Fruit fly (Drosophila melanogaster) whole organism, embryonic: ENCODE data around the gene CG2059.

ENCODE experiments used
- Abd-B ChIP-seq: fragments of 200-800 bp; sonication (Bioruptor generic); optimal IDR thresholded peaks from 2 replicates; lab custom pipeline; 2018; ENCODE audit warnings: missing biosample characterization, mild to moderate bottlenecking, missing genetic modification characterization, moderate library complexity
- Asciz ChIP-seq: fragments of 200-800 bp; sonication (Bioruptor generic); optimal IDR thresholded peaks from 2 replicates; lab custom pipeline; 2017; ENCODE audit warnings: missing biosample characterization, mild to moderate bottlenecking, missing genetic modification characterization, missing genetic modification reagents
- CG11398 ChIP-seq: fragments of 200-800 bp; sonication (Bioruptor generic); optimal IDR thresholded peaks from 2 replicates; lab custom pipeline; 2016; ENCODE audit warnings: missing biosample characterization, missing genetic modification characterization
- CG11696 ChIP-seq: fragments of 200-800 bp; sonication (Bioruptor generic); IDR thresholded peaks from 2 replicates; pipeline ENCODE4 v1.3.6; 2022; ENCODE audit warnings: missing biosample characterization, missing genetic modification characterization
- CG12071 ChIP-seq: fragments of 200-800 bp; sonication (Bioruptor generic); optimal IDR thresholded peaks from 3 replicates; lab custom pipeline; 2018; ENCODE audit warnings: missing biosample characterization, mild to moderate bottlenecking, missing genetic modification characterization
- CG12104 ChIP-seq: fragments of 200-800 bp; sonication (Bioruptor generic); optimal IDR thresholded peaks from 3 replicates; lab custom pipeline; 2016; ENCODE audit warnings: missing biosample characterization, missing genetic modification characterization
- CG12659 ChIP-seq: fragments of 200-800 bp; sonication (Bioruptor generic); optimal IDR thresholded peaks from 3 replicates; lab custom pipeline; 2017; ENCODE audit warnings: mild to moderate bottlenecking, missing biosample characterization, missing genetic modification reagents, missing genetic modification characterization
- CG12769 ChIP-seq: fragments of 200-800 bp; sonication (Bioruptor generic); optimal IDR thresholded peaks from 2 replicates; lab custom pipeline; 2019; ENCODE audit warnings: missing biosample characterization, mild to moderate bottlenecking, missing genetic modification characterization, moderate library complexity
- CG13287 ChIP-seq: fragments of 200-800 bp; sonication (Bioruptor generic); IDR thresholded peaks from 2 replicates; pipeline ENCODE4 v1.3.6; 2022; ENCODE audit warnings: missing biosample characterization, missing genetic modification characterization; ENCODE audit not compliant: partially characterized antibody
- CG13775 ChIP-seq: fragments of 200-800 bp; sonication (Bioruptor generic); optimal IDR thresholded peaks from 3 replicates; lab custom pipeline; 2017; ENCODE audit warnings: missing biosample characterization, mild to moderate bottlenecking, missing genetic modification characterization
- CG14441 ChIP-seq: fragments of 200-800 bp; sonication (Bioruptor generic); IDR thresholded peaks from 2 replicates; pipeline ENCODE4 v1.3.6; 2022; ENCODE audit warnings: missing biosample characterization, missing genetic modification characterization
- CG15073 ChIP-seq: fragments of 200-800 bp; sonication (Bioruptor generic); optimal IDR thresholded peaks from 2 replicates; lab custom pipeline; 2016; ENCODE audit warnings: missing biosample characterization, missing genetic modification characterization
- CG1602 ChIP-seq: fragments of 200-800 bp; sonication (Bioruptor generic); optimal IDR thresholded peaks from 3 replicates; lab custom pipeline; 2016; ENCODE audit warnings: missing biosample characterization, missing genetic modification characterization
- CG16813 ChIP-seq: fragments of 200-800 bp; sonication (Bioruptor generic); IDR thresholded peaks from 3 replicates; pipeline ENCODE4 v1.3.6; 2022; ENCODE audit warnings: missing biosample characterization, missing genetic modification characterization; ENCODE audit not compliant: partially characterized antibody
- CG18262 ChIP-seq: fragments of 200-800 bp; optimal IDR thresholded peaks from 3 replicates; lab custom pipeline; 2019; ENCODE audit warnings: missing biosample characterization, mild to moderate bottlenecking, missing genetic modification characterization, moderate library complexity
- CG32772 ChIP-seq: fragments of 200-800 bp; sonication (Bioruptor generic); IDR thresholded peaks from 2 replicates; pipeline ENCODE4 v1.3.6; 2022; ENCODE audit warnings: missing biosample characterization, missing genetic modification characterization
- CG34422 ChIP-seq: fragments of 200-800 bp; sonication (Bioruptor generic); IDR thresholded peaks from 3 replicates; pipeline ENCODE4 v1.3.6; 2022; ENCODE audit warnings: missing biosample characterization, missing genetic modification characterization
- CG3838 ChIP-seq: fragments of 200-800 bp; sonication (Bioruptor generic); optimal IDR thresholded peaks from 3 replicates; lab custom pipeline; 2016; ENCODE audit warnings: missing biosample characterization, missing genetic modification characterization
- CG3847 ChIP-seq: fragments of 200-800 bp; sonication (Bioruptor generic); IDR thresholded peaks from 2 replicates; pipeline ENCODE4 v1.3.6; 2022; ENCODE audit warnings: missing biosample characterization, missing genetic modification characterization
- CG5180 ChIP-seq: fragments of 200-800 bp; sonication (Bioruptor generic); optimal IDR thresholded peaks from 3 replicates; lab custom pipeline; 2017; ENCODE audit warnings: missing biosample characterization, missing genetic modification characterization, mild to moderate bottlenecking, moderate library complexity, missing genetic modification reagents
- CG6254 ChIP-seq: fragments of 200-800 bp; sonication (Bioruptor generic); optimal IDR thresholded peaks from 3 replicates; lab custom pipeline; 2017; ENCODE audit warnings: mild to moderate bottlenecking, missing biosample characterization, missing genetic modification reagents, missing genetic modification characterization
- CG6272 ChIP-seq: fragments of 200-800 bp; sonication (Bioruptor generic); IDR thresholded peaks from 2 replicates; pipeline ENCODE4 v1.3.6; 2022; ENCODE audit warnings: missing biosample characterization, missing genetic modification characterization
- CG7372 ChIP-seq: fragments of 200-800 bp; sonication (Bioruptor generic); IDR thresholded peaks from 2 replicates; pipeline ENCODE4 v1.3.6; 2022; ENCODE audit warnings: missing biosample characterization, missing genetic modification characterization
- CG7839 ChIP-seq: fragments of 200-800 bp; sonication (Bioruptor generic); optimal IDR thresholded peaks from 3 replicates; lab custom pipeline; 2018; ENCODE audit warnings: missing biosample characterization, mild to moderate bottlenecking, missing genetic modification characterization, moderate library complexity
- CG9797 ChIP-seq: fragments of 200-800 bp; sonication (Bioruptor generic); optimal IDR thresholded peaks from 3 replicates; lab custom pipeline; 2018; ENCODE audit warnings: missing biosample characterization, mild to moderate bottlenecking, missing genetic modification characterization
- Doc3 ChIP-seq: fragments of 200-800 bp; sonication (Bioruptor generic); IDR thresholded peaks from 3 replicates; pipeline ENCODE4 v1.3.6; 2022; ENCODE audit warnings: missing biosample characterization, missing genetic modification characterization; ENCODE audit not compliant: partially characterized antibody
- Lim3 ChIP-seq: fragments of 200-800 bp; sonication (Bioruptor generic); IDR thresholded peaks from 2 replicates; pipeline ENCODE4 v1.3.6; 2022; ENCODE audit warnings: missing biosample characterization, missing genetic modification characterization
- Myb ChIP-seq: fragments of 200-800 bp; sonication (Bioruptor generic); optimal IDR thresholded peaks from 2 replicates; lab custom pipeline; 2016; ENCODE audit warnings: missing biosample characterization, missing genetic modification characterization
- NC2β ChIP-seq: fragments of 200-800 bp; sonication (Bioruptor generic); optimal IDR thresholded peaks from 2 replicates; lab custom pipeline; 2016; ENCODE audit warnings: missing biosample characterization, missing genetic modification characterization
- NK7.1 ChIP-seq: fragments of 200-800 bp; sonication (Bioruptor generic); optimal IDR thresholded peaks from 3 replicates; lab custom pipeline; 2016; ENCODE audit warnings: missing biosample characterization, missing genetic modification characterization
- Optix ChIP-seq: fragments of 200-800 bp; sonication (Bioruptor generic); IDR thresholded peaks from 3 replicates; pipeline ENCODE4 v1.3.6; 2022; ENCODE audit warnings: missing biosample characterization, missing genetic modification characterization
- Spps ChIP-seq: fragments of 200-800 bp; sonication (Bioruptor generic); optimal IDR thresholded peaks from 2 replicates; lab custom pipeline; 2018; ENCODE audit warnings: missing biosample characterization, mild to moderate bottlenecking, missing genetic modification characterization
- Sry-β ChIP-seq: fragments of 200-800 bp; sonication (Bioruptor generic); optimal IDR thresholded peaks from 2 replicates; lab custom pipeline; 2018; ENCODE audit warnings: missing biosample characterization, mild to moderate bottlenecking, missing genetic modification characterization, moderate library complexity
- bab2 ChIP-seq: fragments of 200-800 bp; sonication (Bioruptor generic); optimal IDR thresholded peaks from 2 replicates; lab custom pipeline; 2016; ENCODE audit warnings: missing biosample characterization, missing genetic modification characterization
- bcd ChIP-seq: fragments of 200-800 bp; sonication (Bioruptor generic); optimal IDR thresholded peaks from 2 replicates; lab custom pipeline; 2017; ENCODE audit warnings: missing biosample characterization, mild to moderate bottlenecking, missing genetic modification characterization
- bowl ChIP-seq: fragments of 200-800 bp; sonication (Bioruptor generic); IDR thresholded peaks from 2 replicates; pipeline ENCODE4 v1.3.6; 2022; ENCODE audit warnings: missing biosample characterization, missing genetic modification characterization
- disco-r ChIP-seq: fragments of 200-800 bp; sonication (Bioruptor generic); optimal IDR thresholded peaks from 2 replicates; lab custom pipeline; 2016; ENCODE audit warnings: missing biosample characterization, missing genetic modification characterization
- dmrt11E ChIP-seq: fragments of 200-800 bp; sonication (Bioruptor generic); optimal IDR thresholded peaks from 3 replicates; lab custom pipeline; 2018; ENCODE audit warnings: missing biosample characterization, mild to moderate bottlenecking, missing genetic modification characterization, moderate library complexity
- fru ChIP-seq: fragments of >200 bp; optimal IDR thresholded peaks from 2 replicates; lab custom pipeline; 2017
- gcm2 ChIP-seq: fragments of 200-800 bp; sonication (Bioruptor generic); optimal IDR thresholded peaks from 2 replicates; lab custom pipeline; 2016; ENCODE audit warnings: missing biosample characterization, missing genetic modification characterization
- gem ChIP-seq: fragments of 200-800 bp; sonication (Bioruptor generic); optimal IDR thresholded peaks from 2 replicates; lab custom pipeline; 2019; ENCODE audit warnings: missing biosample characterization, mild to moderate bottlenecking, missing genetic modification characterization, moderate library complexity
- inv ChIP-seq: fragments of 200-800 bp; sonication (Bioruptor generic); IDR thresholded peaks from 2 replicates; pipeline ENCODE4 v1.3.6; 2022; ENCODE audit warnings: missing biosample characterization, missing genetic modification characterization; ENCODE audit not compliant: partially characterized antibody
- lola ChIP-seq, 3 experiments: fragments of >200 bp in 2 of 3; fragments of 200-800 bp in 1 of 3; sonication (Bioruptor generic) in 1 of 3; optimal IDR thresholded peaks; 2 replicates each; lab custom pipeline; 2017 to 2019; ENCODE audit warnings: missing biosample characterization in 3 of 3, missing genetic modification characterization in 3 of 3, mild to moderate bottlenecking in 1 of 3, moderate library complexity in 1 of 3
- luna ChIP-seq: fragments of 200-800 bp; sonication (Bioruptor generic); optimal IDR thresholded peaks from 2 replicates; lab custom pipeline; 2016; ENCODE audit warnings: missing biosample characterization, missing genetic modification characterization
- onecut ChIP-seq: fragments of 200-800 bp; sonication (Bioruptor generic); IDR thresholded peaks from 2 replicates; pipeline ENCODE4 v1.3.6; 2022; ENCODE audit warnings: missing biosample characterization, missing genetic modification characterization
- pnt ChIP-seq: fragments of 200-800 bp; sonication (Bioruptor generic); optimal IDR thresholded peaks from 3 replicates; lab custom pipeline; 2016; ENCODE audit warnings: missing biosample characterization, missing genetic modification characterization
- row ChIP-seq: fragments of 200-800 bp; sonication (Bioruptor generic); IDR thresholded peaks from 3 replicates; pipeline ENCODE4 v1.3.6; 2022; ENCODE audit warnings: missing biosample characterization, missing genetic modification characterization
- sd ChIP-seq: fragments of 200-800 bp; sonication (Bioruptor generic); optimal IDR thresholded peaks from 3 replicates; lab custom pipeline; 2018; ENCODE audit warnings: missing biosample characterization, mild to moderate bottlenecking, missing genetic modification characterization, moderate library complexity
- sob ChIP-seq: fragments of 200-800 bp; sonication (Bioruptor generic); IDR thresholded peaks from 2 replicates; pipeline ENCODE4 v1.3.6; 2022; ENCODE audit warnings: missing biosample characterization, missing genetic modification characterization
- tx ChIP-seq: fragments of 200-800 bp; sonication (Bioruptor generic); optimal IDR thresholded peaks from 2 replicates; lab custom pipeline; 2016; ENCODE audit warnings: missing biosample characterization, missing genetic modification characterization
- usp ChIP-seq: fragments of >200 bp; optimal IDR thresholded peaks from 2 replicates; lab custom pipeline; 2017; ENCODE audit warnings: missing biosample characterization, missing genetic modification characterization
- zen2 ChIP-seq: fragments of 200-800 bp; sonication (Bioruptor generic); IDR thresholded peaks from 3 replicates; pipeline ENCODE4 v1.3.6; 2022; ENCODE audit warnings: missing biosample characterization, missing genetic modification characterization; ENCODE audit not compliant: partially characterized antibody

CG2059 gene

DNA sequence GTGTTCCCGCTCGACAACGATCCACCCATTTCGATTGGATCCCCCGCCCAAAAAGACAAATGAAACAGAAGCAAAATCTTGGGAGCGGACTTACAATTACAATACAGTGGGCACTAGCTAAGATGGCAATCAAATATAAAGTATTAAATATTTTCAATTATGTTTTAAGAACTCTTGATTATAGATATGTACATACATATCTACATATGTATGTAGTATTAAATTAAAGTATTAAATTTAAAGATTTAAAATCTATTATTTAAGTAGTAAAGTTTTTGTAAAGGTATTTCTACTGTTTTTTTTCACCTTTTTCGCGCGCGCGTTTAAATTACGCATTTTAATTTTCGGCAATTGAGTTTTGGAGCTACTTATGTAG is 48.6 kb downstream of the CG2059 start (continued):
- TF ChIP-seq CG9797 (GFP tag; lab: Kevin White, UChicago) = no peak
- peak; percentile 31; the same call in 1 of the 2 replicates for TF ChIP-seq CG7372 (GFP tag; lab: Robert Waterston, UW)
- peak; percentile 87 for TF ChIP-seq CG7839 (tag; lab: Kevin White, UChicago)
- peak; percentile 66; the same call in 1 of the 2 replicates for TF ChIP-seq CG32772 (GFP tag; lab: Robert Waterston, UW)
- TF ChIP-seq pnt (GFP tag; lab: Kevin White, UChicago) = no peak
- TF ChIP-seq Lim3 (GFP tag; lab: Robert Waterston, UW) = no peak
- TF ChIP-seq Sry-β (GFP tag; lab: Kevin White, UChicago) = no peak
- peak; percentile 29; the same call in 1 of the 2 replicates for TF ChIP-seq bowl (GFP tag; lab: Robert Waterston, UW)
- TF ChIP-seq CG13775 (GFP tag; lab: Kevin White, UChicago) = peak; percentile 58
- TF ChIP-seq CG15073 = no peak
- TF ChIP-seq Myb (GFP tag; lab: Kevin White, UChicago) = no peak
- TF ChIP-seq dmrt11E (tag; lab: Kevin White, UChicago) = peak; percentile 87
- TF ChIP-seq tx (GFP tag; lab: Kevin White, UChicago) = no peak
- no peak for TF ChIP-seq NC2β (GFP tag; lab: Kevin White, UChicago)
- TF ChIP-seq CG3838 (GFP tag; lab: Kevin White, UChicago) = no peak
- no peak for TF ChIP-seq CG16813 (GFP tag; lab: Robert Waterston, UW)
- peak; percentile 72 for TF ChIP-seq CG12659 (GFP tag; lab: Kevin White, UChicago)
- TF ChIP-seq fru (lab: Kevin White, UChicago) = no peak
- TF ChIP-seq NK7.1 (GFP tag; lab: Kevin White, UChicago) = no peak
- no peak for TF ChIP-seq CG11398
- no peak for TF ChIP-seq gcm2 (GFP tag; lab: Kevin White, UChicago)
- TF ChIP-seq Optix (GFP tag; lab: Robert Waterston, UW) = no peak
- no peak for TF ChIP-seq bab2
- no peak for TF ChIP-seq usp (GFP tag; lab: Kevin White, UChicago)
- peak; percentile 53; the same call in 2 of the 3 replicates for TF ChIP-seq CG34422 (GFP tag; lab: Robert Waterston, UW)
- no peak for TF ChIP-seq inv (GFP tag; lab: Robert Waterston, UW)
- TF ChIP-seq CG12071 (GFP tag; lab: Kevin White, UChicago) = no peak
- TF ChIP-seq Abd-B (GFP tag; lab: Kevin White, UChicago) = peak; percentile 40
- TF ChIP-seq row = peak; percentile 86
- TF ChIP-seq CG3847 = peak; percentile 61; the same call in 1 of the 2 replicates
- TF ChIP-seq zen2 (GFP tag; lab: Robert Waterston, UW) = no peak
- no peak for TF ChIP-seq CG13287 (GFP tag; lab: Robert Waterston, UW)
- TF ChIP-seq disco-r (GFP tag; lab: Kevin White, UChicago) = no peak
- TF ChIP-seq CG6272 (GFP tag; lab: Robert Waterston, UW) = peak; percentile 53; the same call in 1 of the 2 replicates
- TF ChIP-seq luna (GFP tag; lab: Kevin White, UChicago) = no peak
- TF ChIP-seq sd (tag; lab: Kevin White, UChicago) = peak; percentile 50
- no peak for TF ChIP-seq Doc3
- TF ChIP-seq Spps (tag; lab: Kevin White, UChicago) = peak; percentile 69
- TF ChIP-seq CG11696 (GFP tag; lab: Robert Waterston, UW) = peak; percentile 45; the same call in 1 of the 2 replicates
- TF ChIP-seq CG5180 (GFP tag; lab: Kevin White, UChicago) = peak; percentile 44

DNA sequence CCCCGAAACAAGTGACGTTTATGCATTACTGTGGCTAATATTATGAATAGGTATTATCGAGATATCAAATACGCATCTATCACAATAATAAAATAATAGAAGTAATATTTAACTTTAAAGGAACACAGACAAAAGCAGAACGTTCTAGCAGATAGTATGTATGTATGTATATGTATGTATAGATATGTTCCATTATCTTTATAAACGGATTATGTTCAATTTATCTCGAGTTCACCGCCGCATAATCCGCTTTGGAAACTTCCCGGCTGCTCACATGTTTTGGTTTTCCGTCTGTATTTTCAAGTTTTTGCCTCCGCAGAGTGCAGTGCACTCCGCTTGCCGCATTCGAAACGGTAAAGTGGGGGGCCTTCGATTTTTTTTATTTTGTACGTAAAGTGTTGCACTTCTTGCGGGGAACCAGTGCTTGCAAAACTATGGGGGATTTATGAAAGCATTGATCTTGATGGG is 49.4 kb downstream of the CG2059 start:
- TF ChIP-seq CG18262 (tag; lab: Kevin White, UChicago) = peak; percentile 10
- no peak for TF ChIP-seq CG12071 (GFP tag; lab: Kevin White, UChicago)
- TF ChIP-seq sob (GFP tag; lab: Robert Waterston, UW) = no peak
- TF ChIP-seq lola (GFP tag; optimal IDR thresholded peaks at IDR 0.05; lab: Kevin White, UChicago) = peak in 1 of 3 experiments; percentile 58
- TF ChIP-seq CG14441 (GFP tag; lab: Robert Waterston, UW) = no peak
- TF ChIP-seq gem = peak; percentile 71
- peak; percentile 29 for TF ChIP-seq CG12769 (tag; lab: Kevin White, UChicago)
- TF ChIP-seq Asciz = no peak
- TF ChIP-seq onecut (GFP tag; lab: Robert Waterston, UW) = peak; percentile 58
- no peak for TF ChIP-seq CG12104
- TF ChIP-seq CG1602 (GFP tag; lab: Kevin White, UChicago) = no peak
- TF ChIP-seq bcd = no peak
- TF ChIP-seq CG6254 (GFP tag; lab: Kevin White, UChicago) = peak; percentile 24
